Worm (Caenorhabditis elegans) whole organism, L1 larva: ENCODE results near the gene irk-1.

Experiments used
- C34B4.2 ChIP-seq: sonication (generic microtip); optimal IDR thresholded peaks from 2 replicates; lab custom pipeline; 2017; ENCODE audit warnings: mild to moderate bottlenecking, missing genetic modification characterization, missing compliant biosample characterization
- F16B12.6 ChIP-seq: fragments of 150-350 bp; optimal IDR thresholded peaks from 2 replicates; lab custom pipeline; 2014; ENCODE audit warnings: missing biosample characterization, missing genetic modification characterization
- Y116A8C.19 ChIP-seq: sonication (generic microtip); optimal IDR thresholded peaks from 2 replicates; lab custom pipeline; 2016; ENCODE audit warnings: missing compliant biosample characterization, missing genetic modification characterization, borderline replicate concordance
- alr-1 ChIP-seq: fragments of 200-800 bp; sonication (Bioruptor generic); optimal IDR thresholded peaks from 2 replicates; lab custom pipeline; 2018; ENCODE audit warnings: borderline replicate concordance, mild to moderate bottlenecking, missing genetic modification characterization, missing compliant biosample characterization
- aly-2 ChIP-seq: fragments of 150-350 bp; optimal IDR thresholded peaks from 2 replicates; lab custom pipeline; 2014; ENCODE audit warnings: missing biosample characterization, missing genetic modification characterization
- ama-1 ChIP-seq: fragments of 150-350 bp; optimal IDR thresholded peaks from 2 replicates; lab custom pipeline; 2014
- blmp-1 ChIP-seq: fragments of 150-350 bp; optimal IDR thresholded peaks from 2 replicates; lab custom pipeline; 2014; ENCODE audit warnings: missing biosample characterization, missing genetic modification characterization
- ceh-63 ChIP-seq: fragments of 200-800 bp; sonication (Bioruptor generic); optimal IDR thresholded peaks from 2 replicates; lab custom pipeline; 2018; ENCODE audit warnings: mild to moderate bottlenecking, missing genetic modification characterization, missing compliant biosample characterization
- ceh-8 ChIP-seq: fragments of 200-800 bp; sonication (Bioruptor generic); optimal IDR thresholded peaks from 2 replicates; lab custom pipeline; 2018; ENCODE audit warnings: mild to moderate bottlenecking, missing genetic modification characterization, moderate library complexity, missing compliant biosample characterization
- ceh-82 ChIP-seq, 3 experiments: fragments of 150-350 bp in 1 of 3; sonication (generic microtip) in 2 of 3; optimal IDR thresholded peaks; 2 replicates each; lab custom pipeline; 2014 to 2017; ENCODE audit warnings: missing biosample characterization in 3 of 3, missing genetic modification characterization in 3 of 3
- ceh-88 ChIP-seq: fragments of 200-800 bp; sonication (Bioruptor generic); IDR thresholded peaks from 2 replicates; pipeline ENCODE4 v1.3.6; 2022; ENCODE audit warnings: missing genetic modification characterization, missing compliant biosample characterization
- ceh-90 ChIP-seq: sonication (generic microtip); optimal IDR thresholded peaks from 2 replicates; lab custom pipeline; 2016; ENCODE audit warnings: missing genetic modification characterization, missing compliant biosample characterization
- ces-1 ChIP-seq: fragments of 150-350 bp; optimal IDR thresholded peaks from 2 replicates; lab custom pipeline; 2014; ENCODE audit warnings: missing biosample characterization, missing genetic modification reagents, missing genetic modification characterization
- elt-3 ChIP-seq, 6 experiments: fragments of 150-350 bp in 1 of 6; sonication (generic microtip); optimal IDR thresholded peaks; 2 replicates each; lab custom pipeline; 2017 to 2018; ENCODE audit warnings: missing biosample characterization in 6 of 6, missing genetic modification characterization in 6 of 6, inconsistent platforms in 1 of 6
- ets-5 ChIP-seq: fragments of 200-800 bp; sonication (Bioruptor generic); IDR thresholded peaks from 2 replicates; pipeline ENCODE4 v1.3.6; 2022; ENCODE audit warnings: missing genetic modification characterization, missing compliant biosample characterization
- fkh-10 ChIP-seq: sonication (generic microtip); optimal IDR thresholded peaks from 2 replicates; lab custom pipeline; 2017; ENCODE audit warnings: missing biosample characterization, missing genetic modification reagents, missing genetic modification characterization
- fkh-4 ChIP-seq: sonication (generic microtip); optimal IDR thresholded peaks from 2 replicates; lab custom pipeline; 2016; ENCODE audit warnings: missing compliant biosample characterization, missing genetic modification characterization, borderline replicate concordance
- fkh-8 ChIP-seq: sonication (generic microtip); optimal IDR thresholded peaks from 2 replicates; lab custom pipeline; 2016; ENCODE audit warnings: mild to moderate bottlenecking, missing genetic modification characterization, missing compliant biosample characterization
- fos-1 ChIP-seq: fragments of 150-350 bp; optimal IDR thresholded peaks from 2 replicates; lab custom pipeline; 2014; ENCODE audit warnings: missing biosample characterization, missing genetic modification characterization
- hpl-2 ChIP-seq: fragments of 150-350 bp; optimal IDR thresholded peaks from 2 replicates; lab custom pipeline; 2014; ENCODE audit warnings: missing biosample characterization, missing genetic modification reagents, missing genetic modification characterization
- isw-1 ChIP-seq: fragments of 200-800 bp; sonication (Bioruptor generic); IDR thresholded peaks from 2 replicates; pipeline ENCODE4 v1.3.6; 2022; ENCODE audit warnings: missing genetic modification characterization, missing compliant biosample characterization
- lin-13 ChIP-seq: fragments of 150-350 bp; optimal IDR thresholded peaks from 2 replicates; lab custom pipeline; 2014; ENCODE audit warnings: missing biosample characterization, missing genetic modification reagents, missing genetic modification characterization
- lin-14 ChIP-seq: fragments of 200-800 bp; sonication (Bioruptor generic); optimal IDR thresholded peaks from 2 replicates; lab custom pipeline; 2018; ENCODE audit warnings: mild to moderate bottlenecking, missing genetic modification characterization, moderate library complexity, missing compliant biosample characterization
- lin-15B ChIP-seq: fragments of 150-350 bp; sonication (generic microtip); optimal IDR thresholded peaks from 3 replicates; lab custom pipeline; 2014; ENCODE audit warnings: missing biosample characterization, missing genetic modification characterization
- lin-35 ChIP-seq, 2 experiments: fragments of 150-350 bp; optimal IDR thresholded peaks; 2 replicates each; lab custom pipeline; 2014; ENCODE audit warnings: missing biosample characterization in 2 of 2, missing genetic modification characterization in 2 of 2, missing genetic modification reagents in 2 of 2
- lir-3 ChIP-seq: sonication (generic microtip); optimal IDR thresholded peaks from 2 replicates; lab custom pipeline; 2016; ENCODE audit warnings: mild to moderate bottlenecking, missing genetic modification characterization, moderate library complexity, missing compliant biosample characterization; ENCODE audit not compliant: poor library complexity
- mab-9 ChIP-seq: fragments of 200-800 bp; sonication (Bioruptor generic); IDR thresholded peaks from 2 replicates; pipeline ENCODE4 v1.3.6; 2022; ENCODE audit warnings: missing genetic modification reagents, missing genetic modification characterization, missing compliant biosample characterization
- mdl-1 ChIP-seq, 2 experiments: fragments of 150-350 bp; optimal IDR thresholded peaks; 2 replicates each; lab custom pipeline; 2014 to 2017; ENCODE audit warnings: missing biosample characterization in 2 of 2, missing genetic modification characterization in 2 of 2, inconsistent platforms in 1 of 2
- mep-1 ChIP-seq: fragments of 150-350 bp; optimal IDR thresholded peaks from 2 replicates; lab custom pipeline; 2014; ENCODE audit warnings: missing biosample characterization, missing genetic modification characterization
- nhr-12 ChIP-seq: sonication (generic microtip); optimal IDR thresholded peaks from 2 replicates; lab custom pipeline; 2017; ENCODE audit warnings: missing biosample characterization, missing genetic modification characterization
- nhr-19 ChIP-seq: fragments of 200-800 bp; sonication (Bioruptor generic); conservative IDR thresholded peaks from 2 replicates; pipeline ENCODE4 v1.3.6; 2022; ENCODE audit warnings: missing genetic modification characterization, missing compliant biosample characterization
- nhr-20 ChIP-seq: sonication (generic microtip); optimal IDR thresholded peaks from 2 replicates; lab custom pipeline; 2016; ENCODE audit warnings: mild to moderate bottlenecking, missing genetic modification characterization, missing compliant biosample characterization
- nhr-237 ChIP-seq: fragments of 150-350 bp; optimal IDR thresholded peaks from 2 replicates; lab custom pipeline; 2014; ENCODE audit warnings: missing biosample characterization, missing genetic modification characterization
- nhr-28 ChIP-seq: fragments of 150-350 bp; optimal IDR thresholded peaks from 2 replicates; lab custom pipeline; 2014; ENCODE audit warnings: missing biosample characterization, missing genetic modification characterization
- nhr-47 ChIP-seq: sonication (generic microtip); optimal IDR thresholded peaks from 2 replicates; lab custom pipeline; 2016; ENCODE audit warnings: mild to moderate bottlenecking, missing genetic modification characterization, moderate library complexity, missing compliant biosample characterization
- nhr-77 ChIP-seq: fragments of 150-350 bp; optimal IDR thresholded peaks from 2 replicates; lab custom pipeline; 2014; ENCODE audit warnings: missing biosample characterization, missing genetic modification characterization
- nhr-84 ChIP-seq: sonication (generic microtip); optimal IDR thresholded peaks from 2 replicates; lab custom pipeline; 2017; ENCODE audit warnings: missing biosample characterization, missing genetic modification characterization
- nhr-85 ChIP-seq: sonication (generic microtip); peaks from one replicate; lab custom pipeline; 2016; ENCODE audit warnings: missing genetic modification characterization, inconsistent platforms, missing compliant biosample characterization
- pag-3 ChIP-seq: sonication (generic microtip); optimal IDR thresholded peaks from 2 replicates; lab custom pipeline; 2017; ENCODE audit warnings: missing genetic modification characterization, mild to moderate bottlenecking, missing compliant biosample characterization, antibody characterized with exemption, borderline replicate concordance; ENCODE audit not compliant: insufficient read depth
- pax-3 ChIP-seq: fragments of 200-800 bp; sonication (Bioruptor generic); optimal IDR thresholded peaks from 2 replicates; lab custom pipeline; 2018; ENCODE audit warnings: mild to moderate bottlenecking, missing genetic modification characterization, moderate library complexity, missing compliant biosample characterization
- pqm-1 ChIP-seq: sonication (generic microtip); optimal IDR thresholded peaks from 3 replicates; lab custom pipeline; 2017; ENCODE audit warnings: missing biosample characterization, missing genetic modification characterization
- sox-4 ChIP-seq: sonication (generic microtip); optimal IDR thresholded peaks from 2 replicates; lab custom pipeline; 2016; ENCODE audit warnings: missing genetic modification characterization, missing compliant biosample characterization
- sptf-1 ChIP-seq: fragments of 150-350 bp; optimal IDR thresholded peaks from 2 replicates; lab custom pipeline; 2014; ENCODE audit warnings: missing biosample characterization, missing genetic modification characterization
- sup-37 ChIP-seq: fragments of 200-800 bp; sonication (Bioruptor generic); optimal IDR thresholded peaks from 2 replicates; lab custom pipeline; 2018; ENCODE audit warnings: mild to moderate bottlenecking, missing genetic modification characterization, missing compliant biosample characterization
- swsn-7 ChIP-seq: sonication (generic microtip); optimal IDR thresholded peaks from 2 replicates; lab custom pipeline; 2016; ENCODE audit warnings: missing genetic modification characterization, missing compliant biosample characterization
- tlp-1 ChIP-seq: fragments of 150-350 bp; optimal IDR thresholded peaks from 2 replicates; lab custom pipeline; 2014; ENCODE audit warnings: missing biosample characterization, missing genetic modification characterization
- unc-130 ChIP-seq: fragments of 150-350 bp; optimal IDR thresholded peaks from 2 replicates; lab custom pipeline; 2017; ENCODE audit warnings: missing biosample characterization, missing genetic modification characterization, inconsistent platforms
- unc-30 ChIP-seq: sonication (generic microtip); optimal IDR thresholded peaks from 2 replicates; lab custom pipeline; 2017; ENCODE audit warnings: missing biosample characterization, missing genetic modification characterization
- unc-62 ChIP-seq: fragments of 150-350 bp; optimal IDR thresholded peaks from 2 replicates; lab custom pipeline; 2014; ENCODE audit warnings: missing biosample characterization, missing genetic modification reagents, missing genetic modification characterization
- unc-98 ChIP-seq: fragments of 200-800 bp; sonication (Bioruptor generic); IDR thresholded peaks from 2 replicates; pipeline ENCODE4 v1.3.6; 2022; ENCODE audit warnings: missing genetic modification characterization, missing compliant biosample characterization
- xbp-1 ChIP-seq: sonication (generic microtip); optimal IDR thresholded peaks from 2 replicates; lab custom pipeline; 2016; ENCODE audit warnings: missing genetic modification characterization, missing compliant biosample characterization
- zag-1 ChIP-seq: fragments of 150-350 bp; optimal IDR thresholded peaks from 2 replicates; lab custom pipeline; 2014; ENCODE audit warnings: missing biosample characterization, missing genetic modification characterization
- ztf-11 ChIP-seq, 2 experiments: sonication (generic microtip); optimal IDR thresholded peaks; 2 replicates each; lab custom pipeline; 2016 to 2017; ENCODE audit warnings: missing genetic modification characterization in 2 of 2, missing biosample characterization in 1 of 2, missing compliant biosample characterization in 1 of 2
- ztf-4 ChIP-seq: fragments of 150-350 bp; optimal IDR thresholded peaks from 2 replicates; lab custom pipeline; 2014; ENCODE audit warnings: missing biosample characterization, missing genetic modification characterization

irk-1 gene

DNA sequence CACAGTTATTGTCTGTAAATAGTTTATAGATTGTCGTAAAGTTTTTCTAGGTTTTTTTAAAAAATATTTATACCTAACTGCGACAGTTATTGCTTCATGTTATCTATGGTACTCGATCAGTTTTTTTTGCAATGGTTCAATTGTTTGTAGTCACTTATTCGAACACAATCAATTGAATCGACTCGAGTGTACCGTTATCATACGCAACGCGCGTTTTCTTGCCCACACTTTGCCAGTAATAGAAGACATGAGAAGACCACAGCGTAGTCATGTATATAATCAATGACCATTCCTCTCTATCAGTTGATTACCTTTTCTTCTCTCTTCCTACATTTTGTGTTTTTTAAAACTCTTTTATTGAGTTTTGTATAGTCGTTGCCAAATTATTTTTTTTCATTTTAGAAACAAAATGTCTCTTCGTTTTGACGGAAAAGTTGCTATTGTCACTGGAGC, 40.1 kb upstream of the irk-1 start, which contains the start of gene dhs-28 (continued):
- TF ChIP-seq alr-1 (tag; lab: Kevin White, UChicago): no peak
- no peak for TF ChIP-seq tlp-1 (tag; lab: Kevin White, UChicago)
- TF ChIP-seq blmp-1: no peak
- no peak for TF ChIP-seq ets-5 (GFP tag; lab: Robert Waterston, UW)
- TF ChIP-seq sup-37: no peak
- no peak for TF ChIP-seq ceh-90 (tag; lab: Kevin White, UChicago)
- TF ChIP-seq fkh-10 (GFP tag; lab: Kevin White, UChicago): no peak
- TF ChIP-seq nhr-77: no peak
- no peak for TF ChIP-seq nhr-12 (tag; lab: Kevin White, UChicago)
- no peak for TF ChIP-seq lir-3 (tag; lab: Kevin White, UChicago)
- no peak for TF ChIP-seq unc-62 (GFP tag; lab: Kevin White, UChicago)
- TF ChIP-seq elt-3 (tag; optimal IDR thresholded peaks at IDR 0.05; lab: Kevin White, UChicago): peak in 3 of 6 experiments; percentile 17 to 71 (median 39)
- TF ChIP-seq nhr-84: no peak
- TF ChIP-seq swsn-7: no peak
- TF ChIP-seq mab-9 (GFP tag; lab: Robert Waterston, UW): no peak
- TF ChIP-seq isw-1 (GFP tag; lab: Robert Waterston, UW): no peak
- TF ChIP-seq zag-1 (tag; lab: Kevin White, UChicago): no peak
- no peak for TF ChIP-seq Y116A8C.19 (tag; lab: Kevin White, UChicago)
- no peak for TF ChIP-seq unc-98 (GFP tag; lab: Robert Waterston, UW)
- TF ChIP-seq nhr-237: no peak
- no peak for TF ChIP-seq ztf-11 (tag; optimal IDR thresholded peaks at IDR 0.05; lab: Kevin White, UChicago)
- TF ChIP-seq ces-1 (GFP tag; lab: Kevin White, UChicago): no peak
- TF ChIP-seq ceh-88 (GFP tag; lab: Robert Waterston, UW): no peak
- TF ChIP-seq pag-3 (tag; lab: Kevin White, UChicago): no peak
- TF ChIP-seq hpl-2 (GFP tag; lab: Kevin White, UChicago): no peak
- no peak for TF ChIP-seq nhr-85 (tag; lab: Kevin White, UChicago)
- no peak for TF ChIP-seq F16B12.6 (tag; lab: Kevin White, UChicago)
- no peak for TF ChIP-seq C34B4.2 (tag; lab: Kevin White, UChicago)
- no peak for TF ChIP-seq mdl-1 (tag; optimal IDR thresholded peaks at IDR 0.05; lab: Kevin White, UChicago)
- no peak for TF ChIP-seq ceh-8 (GFP tag; lab: Kevin White, UChicago)
- TF ChIP-seq nhr-20 (tag; lab: Kevin White, UChicago): peak; percentile 57
- no peak for TF ChIP-seq unc-30 (tag; lab: Kevin White, UChicago)
- TF ChIP-seq lin-15B (tag; lab: Kevin White, UChicago): no peak
- peak; percentile 18 for TF ChIP-seq lin-14
- TF ChIP-seq mep-1 (tag; lab: Kevin White, UChicago): no peak
- peak in 1 of 2 experiments; percentile 68 for TF ChIP-seq lin-35 (GFP tag; optimal IDR thresholded peaks at IDR 0.05; lab: Kevin White, UChicago)
- TF ChIP-seq xbp-1 (tag; lab: Kevin White, UChicago): no peak
- TF ChIP-seq fkh-8 (tag; lab: Kevin White, UChicago): no peak
- no peak for TF ChIP-seq sptf-1
- TF ChIP-seq pqm-1 (tag; lab: Kevin White, UChicago): no peak
- no peak for TF ChIP-seq sox-4 (tag; lab: Kevin White, UChicago)
- TF ChIP-seq fkh-4 (tag; lab: Kevin White, UChicago): no peak
- no peak for TF ChIP-seq nhr-47 (tag; lab: Kevin White, UChicago)
- no peak for TF ChIP-seq unc-130 (tag; lab: Kevin White, UChicago)
- peak; percentile 30 for TF ChIP-seq nhr-19 (GFP tag; lab: Robert Waterston, UW)
- TF ChIP-seq pax-3 (tag; lab: Kevin White, UChicago): no peak
- TF ChIP-seq ztf-4 (tag; lab: Kevin White, UChicago): no peak
- TF ChIP-seq ceh-63 (GFP tag; lab: Kevin White, UChicago): no peak
- TF ChIP-seq aly-2 (tag; lab: Kevin White, UChicago): no peak
- no peak for TF ChIP-seq ceh-82 (tag; optimal IDR thresholded peaks at IDR 0.05; lab: Kevin White, UChicago)
- TF ChIP-seq lin-13 (GFP tag; lab: Kevin White, UChicago): no peak
- no peak for TF ChIP-seq nhr-28
- no peak for TF ChIP-seq fos-1 (tag; lab: Kevin White, UChicago)
- peak; percentile 11 for TF ChIP-seq ama-1 (lab: Kevin White, UChicago)
